Worm (Caenorhabditis elegans): Measurements from ENCODE around the gene ocr-3.

- no peak for TF ChIP-seq fkh-4 (tag; optimal IDR thresholded peaks at IDR 0.05; ENCODE audit: borderline replicate concordance)
- no peak for TF ChIP-seq ceh-82 (tag; optimal IDR thresholded peaks at IDR 0.05)
- peak in 2 of 6 experiments; percentile 22 to 55 for TF ChIP-seq elt-3 (tag; optimal IDR thresholded peaks at IDR 0.05)
- peak in 1 of 2 experiments; percentile 9 for TF ChIP-seq efl-1 (optimal IDR thresholded peaks at IDR 0.05)
- peak in 1 of 2 experiments; percentile 14 for TF ChIP-seq efl-1 (GFP tag; optimal IDR thresholded peaks at IDR 0.05 in 1 of 2)
- peak; percentile 52 for TF ChIP-seq elt-2 (tag; optimal IDR thresholded peaks at IDR 0.05)
- TF ChIP-seq nhr-12 (tag; optimal IDR thresholded peaks at IDR 0.05): no peak
- no peak for TF ChIP-seq nhr-237 (tag; optimal IDR thresholded peaks at IDR 0.05)
- TF ChIP-seq mep-1 (tag; optimal IDR thresholded peaks at IDR 0.05): peak; percentile 24
- no peak for TF ChIP-seq zag-1 (tag; optimal IDR thresholded peaks at IDR 0.05)
- no peak for TF ChIP-seq pag-3 (tag; optimal IDR thresholded peaks at IDR 0.05; ENCODE audit: borderline replicate concordance, insufficient read depth)
- no peak for TF ChIP-seq lin-13 (GFP tag; optimal IDR thresholded peaks at IDR 0.05)
- TF ChIP-seq nhr-90 (tag; optimal IDR thresholded peaks at IDR 0.05; ENCODE audit: poor library complexity): peak; percentile 70
These were observed 32.2 kb downstream of the ocr-3 start for ce11 chrX:15200720-15201119.

Measured in whole organism, L1 larva.